Worm (Caenorhabditis elegans) whole organism, L4 larva: ENCODE data around the gene exc-7.

Source experiments
- D1046.2 ChIP-seq: fragments of 200-800 bp; sonication (Bioruptor generic); IDR thresholded peaks from 2 replicates; pipeline ENCODE4 v1.3.6; 2022; ENCODE audit warnings: missing genetic modification characterization, missing compliant biosample characterization
- F49E8.2 ChIP-seq: sonication (generic microtip); optimal IDR thresholded peaks from 2 replicates; lab custom pipeline; 2016; ENCODE audit warnings: missing compliant biosample characterization, mild to moderate bottlenecking, missing genetic modification characterization, borderline replicate concordance
- T20F7.1 ChIP-seq: fragments of 200-800 bp; sonication (Bioruptor generic); optimal IDR thresholded peaks from 2 replicates; lab custom pipeline; 2018; ENCODE audit warnings: mild to moderate bottlenecking, missing genetic modification characterization, missing compliant biosample characterization
- T26A8.4 ChIP-seq: fragments of 200-800 bp; sonication (Bioruptor generic); IDR thresholded peaks from 2 replicates; pipeline ENCODE4 v1.3.6; 2022; ENCODE audit warnings: missing genetic modification characterization, missing compliant biosample characterization
- Y105C5A.15 ChIP-seq: fragments of 200-800 bp; sonication (Bioruptor generic); IDR thresholded peaks from 2 replicates; pipeline ENCODE4 v1.3.6; 2022; ENCODE audit warnings: missing genetic modification characterization, missing compliant biosample characterization
- Y48G9A.11 ChIP-seq: fragments of 200-800 bp; sonication (Bioruptor generic); IDR thresholded peaks from 2 replicates; pipeline ENCODE4 v1.3.6; 2022; ENCODE audit warnings: missing genetic modification reagents, missing genetic modification characterization, missing compliant biosample characterization
- Y5F2A.4 ChIP-seq: fragments of 200-800 bp; sonication (Bioruptor generic); optimal IDR thresholded peaks from 2 replicates; lab custom pipeline; 2018; ENCODE audit warnings: mild to moderate bottlenecking, missing genetic modification characterization, missing compliant biosample characterization
- ZK546.5 ChIP-seq, 2 experiments: sonication (generic microtip); optimal IDR thresholded peaks; 2 replicates each; lab custom pipeline; 2017; ENCODE audit warnings: missing biosample characterization in 2 of 2, missing genetic modification characterization in 2 of 2
- aly-2 ChIP-seq: sonication (generic microtip); optimal IDR thresholded peaks from 2 replicates; lab custom pipeline; 2018; ENCODE audit warnings: missing biosample characterization, missing genetic modification characterization
- ama-1 ChIP-seq: fragments of 150-350 bp; optimal IDR thresholded peaks from 2 replicates; lab custom pipeline; 2014; ENCODE audit warnings: inconsistent platforms, mixed read lengths
- ceh-20 ChIP-seq: fragments of 200-800 bp; sonication (Bioruptor generic); IDR thresholded peaks from 2 replicates; pipeline ENCODE4 v1.3.6; 2022; ENCODE audit warnings: missing genetic modification reagents, missing genetic modification characterization, missing compliant biosample characterization
- ceh-28 ChIP-seq: fragments of 150-350 bp; optimal IDR thresholded peaks from 2 replicates; lab custom pipeline; 2014; ENCODE audit warnings: missing biosample characterization, missing genetic modification reagents, missing genetic modification characterization
- ceh-32 ChIP-seq: sonication (generic microtip); optimal IDR thresholded peaks from 2 replicates; lab custom pipeline; 2016; ENCODE audit warnings: mild to moderate bottlenecking, missing genetic modification characterization, missing compliant biosample characterization; ENCODE audit not compliant: poor library complexity
- ceh-82 ChIP-seq: sonication (generic microtip); optimal IDR thresholded peaks from 2 replicates; lab custom pipeline; 2017; ENCODE audit warnings: missing biosample characterization, missing genetic modification characterization
- ces-1 ChIP-seq: fragments of 150-350 bp; sonication (generic microtip); optimal IDR thresholded peaks from 4 replicates; lab custom pipeline; 2014; ENCODE audit warnings: missing biosample characterization, missing genetic modification reagents, missing genetic modification characterization
- daf-16 ChIP-seq, 3 experiments: sonication (generic microtip); optimal IDR thresholded peaks; 2 replicates each; lab custom pipeline; 2016 to 2017; ENCODE audit warnings: missing genetic modification characterization in 3 of 3, missing genetic modification reagents in 3 of 3, mild to moderate bottlenecking in 2 of 3, missing compliant biosample characterization in 2 of 3, missing biosample characterization in 1 of 3, moderate library complexity in 1 of 3
- dmd-6 ChIP-seq: fragments of 200-800 bp; sonication (Bioruptor generic); IDR thresholded peaks from 2 replicates; pipeline ENCODE4 v1.3.6; 2022; ENCODE audit warnings: missing genetic modification reagents, missing genetic modification characterization, missing compliant biosample characterization
- dmd-8 ChIP-seq: fragments of 200-800 bp; sonication (Bioruptor generic); IDR thresholded peaks from 2 replicates; pipeline ENCODE4 v1.3.6; 2022; ENCODE audit warnings: missing genetic modification characterization, missing compliant biosample characterization
- dpl-1 ChIP-seq: fragments of 150-350 bp; optimal IDR thresholded peaks from 2 replicates; lab custom pipeline; 2014; ENCODE audit warnings: missing biosample characterization, missing genetic modification reagents, missing genetic modification characterization
- dve-1 ChIP-seq: sonication (generic microtip); optimal IDR thresholded peaks from 2 replicates; lab custom pipeline; 2017; ENCODE audit warnings: antibody characterized with exemption, mild to moderate bottlenecking, missing genetic modification characterization, missing compliant biosample characterization; ENCODE audit not compliant: insufficient read depth
- egl-27 ChIP-seq: sonication (generic microtip); optimal IDR thresholded peaks from 3 replicates; lab custom pipeline; 2017; ENCODE audit warnings: missing biosample characterization, missing genetic modification reagents, missing genetic modification characterization
- hlh-11 ChIP-seq: fragments of 200-800 bp; sonication (Bioruptor generic); optimal IDR thresholded peaks from 2 replicates; lab custom pipeline; 2018; ENCODE audit warnings: mild to moderate bottlenecking, missing genetic modification characterization, missing compliant biosample characterization
- hlh-30 ChIP-seq: sonication (generic microtip); optimal IDR thresholded peaks from 2 replicates; lab custom pipeline; 2017; ENCODE audit warnings: antibody characterized with exemption, mild to moderate bottlenecking, missing genetic modification characterization, missing compliant biosample characterization; ENCODE audit not compliant: insufficient read depth
- hmg-1.1 ChIP-seq: fragments of 200-800 bp; sonication (Bioruptor generic); IDR thresholded peaks from 2 replicates; pipeline ENCODE4 v1.3.6; 2022; ENCODE audit warnings: missing genetic modification reagents, missing genetic modification characterization, missing compliant biosample characterization
- lin-29 ChIP-seq: fragments of 200-800 bp; sonication (Bioruptor generic); IDR thresholded peaks from 2 replicates; pipeline ENCODE4 v1.3.6; 2022; ENCODE audit warnings: missing genetic modification reagents, missing genetic modification characterization, missing compliant biosample characterization
- lsy-2 ChIP-seq, 2 experiments: fragments of 150-350 bp in 1 of 2; sonication (generic microtip) in 1 of 2; optimal IDR thresholded peaks; 2 replicates each; lab custom pipeline; 2014 to 2017; ENCODE audit warnings: missing biosample characterization in 2 of 2, missing genetic modification characterization in 2 of 2
- madf-5 ChIP-seq, 2 experiments: fragments of 200-800 bp; sonication (Bioruptor generic); IDR thresholded peaks; 2 replicates each; pipeline ENCODE4 v1.3.6; 2022; ENCODE audit warnings: missing compliant biosample characterization in 2 of 2, missing genetic modification characterization in 2 of 2
- mdl-1 ChIP-seq, 2 experiments: fragments of 150-350 bp in 1 of 2; sonication (generic microtip) in 1 of 2; optimal IDR thresholded peaks; 2 replicates each; lab custom pipeline; 2014 to 2017; ENCODE audit warnings: missing biosample characterization in 2 of 2, missing genetic modification characterization in 2 of 2
- mep-1 ChIP-seq: fragments of 150-350 bp; sonication (generic microtip); optimal IDR thresholded peaks from 3 replicates; lab custom pipeline; 2014; ENCODE audit warnings: missing biosample characterization, missing genetic modification characterization
- mes-2 ChIP-seq: sonication (generic microtip); optimal IDR thresholded peaks from 2 replicates; lab custom pipeline; 2016; ENCODE audit warnings: missing genotype, mild to moderate bottlenecking, missing genetic modification characterization, missing compliant biosample characterization; ENCODE audit not compliant: poor library complexity, severe bottlenecking
- mxl-2 ChIP-seq: fragments of 200-800 bp; sonication (Bioruptor generic); conservative IDR thresholded peaks from 2 replicates; pipeline ENCODE4 v1.3.6; 2022; ENCODE audit warnings: missing genetic modification reagents, missing genetic modification characterization, missing compliant biosample characterization
- mxl-3 ChIP-seq: fragments of 200-800 bp; sonication (Bioruptor generic); optimal IDR thresholded peaks from 2 replicates; lab custom pipeline; 2018; ENCODE audit warnings: mild to moderate bottlenecking, missing genetic modification characterization, missing compliant biosample characterization
- nhr-25 ChIP-seq: sonication (generic microtip); optimal IDR thresholded peaks from 2 replicates; lab custom pipeline; 2017; ENCODE audit warnings: missing genetic modification characterization, mild to moderate bottlenecking, missing compliant biosample characterization, antibody characterized with exemption, moderate library complexity, borderline replicate concordance; ENCODE audit not compliant: insufficient read depth
- nhr-28 ChIP-seq: fragments of 150-350 bp; optimal IDR thresholded peaks from 2 replicates; lab custom pipeline; 2014; ENCODE audit warnings: missing biosample characterization, missing genetic modification characterization
- nhr-41 ChIP-seq: fragments of 200-800 bp; sonication (Bioruptor generic); IDR thresholded peaks from 2 replicates; pipeline ENCODE4 v1.3.6; 2022; ENCODE audit warnings: missing genetic modification reagents, missing genetic modification characterization, missing compliant biosample characterization
- sdz-12 ChIP-seq: fragments of 200-800 bp; sonication (Bioruptor generic); optimal IDR thresholded peaks from 2 replicates; lab custom pipeline; 2018; ENCODE audit warnings: mild to moderate bottlenecking, missing genetic modification characterization, missing compliant biosample characterization
- snpc-4 ChIP-seq: fragments of 150-350 bp; optimal IDR thresholded peaks from 2 replicates; lab custom pipeline; 2014; ENCODE audit warnings: missing biosample characterization, missing genetic modification characterization
- tra-1 ChIP-seq: fragments of 200-800 bp; sonication (Bioruptor generic); IDR thresholded peaks from 2 replicates; pipeline ENCODE4 v1.3.6; 2022; ENCODE audit warnings: missing genetic modification reagents, missing genetic modification characterization, missing compliant biosample characterization
- unc-39 ChIP-seq: sonication (generic microtip); optimal IDR thresholded peaks from 2 replicates; lab custom pipeline; 2017; ENCODE audit warnings: missing biosample characterization, missing genetic modification characterization
- unc-62 ChIP-seq, 3 experiments: fragments of 150-350 bp in 1 of 3; sonication (generic microtip); optimal IDR thresholded peaks in 2 of 3; peaks in 1 of 3; 1 replicate in 1 of 3; 2 replicates in 2 of 3; lab custom pipeline; 2014 to 2017; ENCODE audit warnings: missing biosample characterization in 3 of 3, missing genetic modification characterization in 3 of 3, missing genetic modification reagents in 3 of 3, missing genotype in 1 of 3
- vab-7 ChIP-seq: fragments of 200-800 bp; sonication (Bioruptor generic); IDR thresholded peaks from 2 replicates; pipeline ENCODE4 v1.3.6; 2022; ENCODE audit warnings: missing genetic modification reagents, missing genetic modification characterization, missing compliant biosample characterization
- zfp-2 ChIP-seq: sonication (generic microtip); optimal IDR thresholded peaks from 2 replicates; lab custom pipeline; 2016; ENCODE audit warnings: mild to moderate bottlenecking, missing genetic modification characterization, missing compliant biosample characterization
- zfp-3 ChIP-seq: fragments of 200-800 bp; sonication (Bioruptor generic); conservative IDR thresholded peaks from 2 replicates; pipeline ENCODE4 v1.3.6; 2022; ENCODE audit warnings: missing genetic modification reagents, missing genetic modification characterization, missing compliant biosample characterization
- ztf-7 ChIP-seq: fragments of 150-350 bp; optimal IDR thresholded peaks from 2 replicates; lab custom pipeline; 2014; ENCODE audit warnings: missing biosample characterization, missing genetic modification characterization

The exc-7 gene

ce11 chrII:9559929-9560328 is 15.8 kb upstream of the exc-7 start, which contains the start of gene F35H8.4:
Gene F35H8.4, minus strand, starts transcription at chrII:9560029.
- TF ChIP-seq lin-29 (GFP tag; lab: Robert Waterston, UW) (no peak), aly-2 (tag; lab: Kevin White, UChicago) (no peak), lsy-2 (tag; optimal IDR thresholded peaks at IDR 0.05; lab: Kevin White, UChicago) (peak in 1 of 2 experiments; percentile 2)

DNA sequence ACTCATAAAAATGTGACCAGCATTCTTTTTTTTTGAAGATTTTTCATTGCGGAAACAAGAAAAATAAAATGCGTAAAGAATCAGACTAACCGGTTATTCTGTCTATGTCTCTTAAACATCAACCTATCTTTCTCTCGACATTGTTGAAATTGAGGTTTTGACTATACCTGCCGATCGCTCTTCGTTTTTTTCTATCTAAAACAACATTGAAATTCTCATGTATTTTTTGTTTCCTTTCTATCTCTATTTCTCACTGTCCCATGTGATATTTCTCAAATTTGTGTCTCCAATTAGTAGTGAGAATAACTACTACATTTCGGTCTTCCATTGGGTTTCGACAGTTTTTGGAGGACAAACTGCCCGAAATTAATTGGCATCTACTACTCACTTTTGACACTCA is 14.9 kb upstream of the exc-7 start:
- peak; percentile 42 for TF ChIP-seq hlh-30 (tag; lab: Kevin White, UChicago)
- TF ChIP-seq mep-1 (tag; lab: Kevin White, UChicago), result peak; percentile 15
- no peak for TF ChIP-seq sdz-12
- TF ChIP-seq nhr-25 (tag; lab: Kevin White, UChicago), result peak; percentile 37
- no peak for TF ChIP-seq ama-1
- TF ChIP-seq T20F7.1 (GFP tag; lab: Kevin White, UChicago), result peak; percentile 6
- peak; percentile 5 for TF ChIP-seq dve-1 (tag; lab: Kevin White, UChicago)
- TF ChIP-seq hlh-11 (tag; lab: Kevin White, UChicago), result peak; percentile 15
- TF ChIP-seq T26A8.4, result no peak
- TF ChIP-seq hmg-1.1 (GFP tag; lab: Robert Waterston, UW), result no peak
- TF ChIP-seq ztf-7 (tag; lab: Kevin White, UChicago), result no peak
- no peak for TF ChIP-seq madf-5 (GFP tag; IDR thresholded peaks at IDR 0.05; lab: Robert Waterston, UW)
- no peak for TF ChIP-seq zfp-2 (tag; lab: Kevin White, UChicago)
- no peak for TF ChIP-seq ceh-28 (tag; lab: Kevin White, UChicago)
- TF ChIP-seq dpl-1, result no peak
- peak in 1 of 2 experiments; percentile 3 for TF ChIP-seq lsy-2 (tag; optimal IDR thresholded peaks at IDR 0.05; lab: Kevin White, UChicago)
- TF ChIP-seq nhr-28, result peak; percentile 64
- TF ChIP-seq mdl-1 (tag; optimal IDR thresholded peaks at IDR 0.05; lab: Kevin White, UChicago), result no peak
- no peak for TF ChIP-seq ceh-82 (tag; lab: Kevin White, UChicago)
- 0 out of 2 replicates have a peak, but pooled peaks have one; percentile 6 for TF ChIP-seq dmd-6 (GFP tag; lab: Robert Waterston, UW)
- TF ChIP-seq, all 104 proteins: peak for 9

DNA sequence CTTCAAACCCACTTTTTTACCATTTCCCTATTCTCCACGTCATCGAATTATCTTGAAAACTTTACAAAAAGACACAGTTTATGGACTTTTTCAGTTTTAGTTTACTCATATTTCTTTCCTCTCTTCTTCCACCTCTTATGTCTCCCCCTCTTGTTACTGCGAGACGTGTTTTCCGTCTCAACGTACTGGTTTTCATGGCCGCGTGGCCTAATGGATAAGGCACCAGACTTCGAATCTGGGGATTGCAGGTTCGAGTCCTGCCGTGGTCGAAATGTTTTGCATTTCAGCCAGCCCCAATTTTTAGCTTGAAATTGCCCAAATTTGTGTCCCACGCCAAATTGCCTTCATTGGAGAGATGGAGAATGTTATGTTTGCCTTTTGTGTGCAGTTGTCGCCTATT is 9.7 kb upstream of the exc-7 start:
- TF ChIP-seq daf-16 (GFP tag; optimal IDR thresholded peaks at IDR 0.05; lab: Kevin White, UChicago), result peak in 1 of 2 experiments; percentile 79
- TF ChIP-seq daf-16 (tag; optimal IDR thresholded peaks at IDR 0.05; lab: Kevin White, UChicago), result peak; percentile 45
- TF ChIP-seq T26A8.4, result peak; percentile 65; the same call in 1 of the 2 replicates
- peak; percentile 79; the same call in 1 of the 2 replicates for TF ChIP-seq Y105C5A.15
- no peak for TF ChIP-seq unc-62 (GFP tag; optimal IDR thresholded peaks at IDR 0.05 in 1 of 2; lab: Kevin White, UChicago)
- no peak for TF ChIP-seq unc-62 (tag; optimal IDR thresholded peaks at IDR 0.05; lab: Kevin White, UChicago)
- TF ChIP-seq zfp-3 (GFP tag; lab: Robert Waterston, UW), result peak; percentile 49; the same call in 1 of the 2 replicates
- TF ChIP-seq madf-5 (GFP tag; IDR thresholded peaks at IDR 0.05; lab: Robert Waterston, UW), result peak; percentile 91 to 93
- TF ChIP-seq snpc-4, result no peak
- TF ChIP-seq hlh-11 (tag; lab: Kevin White, UChicago), result peak; percentile 72
- peak; percentile 91 for TF ChIP-seq tra-1 (GFP tag; lab: Robert Waterston, UW)
- TF ChIP-seq ZK546.5 (tag; optimal IDR thresholded peaks at IDR 0.05; lab: Kevin White, UChicago), result no peak
- no peak for TF ChIP-seq ceh-32 (tag; lab: Kevin White, UChicago)
- peak; percentile 93 for TF ChIP-seq dmd-8 (GFP tag; lab: Robert Waterston, UW)
- TF ChIP-seq D1046.2, result peak; percentile 85
- peak; percentile 29 for TF ChIP-seq ztf-7 (tag; lab: Kevin White, UChicago)
- peak; percentile 73 for TF ChIP-seq mes-2 (tag; lab: Kevin White, UChicago)
- no peak for TF ChIP-seq unc-39 (tag; lab: Kevin White, UChicago)
- TF ChIP-seq Y48G9A.11 (GFP tag; lab: Robert Waterston, UW), result peak; percentile 90
- no peak for TF ChIP-seq ces-1 (GFP tag; lab: Kevin White, UChicago)
- peak in 1 of 2 experiments; percentile 29 for TF ChIP-seq lsy-2 (tag; optimal IDR thresholded peaks at IDR 0.05; lab: Kevin White, UChicago)
- peak; percentile 92 for TF ChIP-seq vab-7
- no peak for TF ChIP-seq Y5F2A.4 (GFP tag; lab: Kevin White, UChicago)
- TF ChIP-seq F49E8.2 (tag; lab: Kevin White, UChicago), result peak; percentile 1
- TF ChIP-seq mxl-2, result peak; percentile 69; the same call in 1 of the 2 replicates
- TF ChIP-seq nhr-41 (GFP tag; lab: Robert Waterston, UW), result peak; percentile 82; the same call in 1 of the 2 replicates
- peak; percentile 76; the same call in 1 of the 2 replicates for TF ChIP-seq ceh-20
- TF ChIP-seq mxl-3 (GFP tag; lab: Kevin White, UChicago), result peak; percentile 64
- TF ChIP-seq nhr-28, result peak; percentile 29
- TF ChIP-seq dve-1 (tag; lab: Kevin White, UChicago), result peak; percentile 41
- no peak for TF ChIP-seq egl-27 (tag; lab: Kevin White, UChicago)
